Worm (Caenorhabditis elegans) whole organism, L4 larva: ENCODE measurements around the gene F21C10.10.
A peak's percentile ranks its signal among the peaks of the same experiment; 100 is the strongest.

ENCODE experiments used
- F10B5.3 ChIP-seq: sonication (generic microtip); optimal IDR thresholded peaks from 2 replicates; lab custom pipeline; 2016; ENCODE audit warnings: mild to moderate bottlenecking, missing genetic modification characterization, missing compliant biosample characterization
- F26F4.8 ChIP-seq: fragments of 200-800 bp; sonication (Bioruptor generic); conservative IDR thresholded peaks from 2 replicates; pipeline ENCODE4 v1.3.6; 2022; ENCODE audit warnings: missing genetic modification characterization, missing compliant biosample characterization
- F37D6.2 ChIP-seq: sonication (generic microtip); optimal IDR thresholded peaks from 2 replicates; lab custom pipeline; 2016; ENCODE audit warnings: mild to moderate bottlenecking, missing genetic modification characterization, missing compliant biosample characterization
- R02D3.7 ChIP-seq: fragments of 150-350 bp; sonication (generic microtip); optimal IDR thresholded peaks from 3 replicates; lab custom pipeline; 2014; ENCODE audit warnings: missing biosample characterization, missing genetic modification characterization
- T26A8.4 ChIP-seq: fragments of 200-800 bp; sonication (Bioruptor generic); IDR thresholded peaks from 2 replicates; pipeline ENCODE4 v1.3.6; 2022; ENCODE audit warnings: missing genetic modification characterization, missing compliant biosample characterization
- Y105C5A.15 ChIP-seq: fragments of 200-800 bp; sonication (Bioruptor generic); IDR thresholded peaks from 2 replicates; pipeline ENCODE4 v1.3.6; 2022; ENCODE audit warnings: missing genetic modification characterization, missing compliant biosample characterization
- Y5F2A.4 ChIP-seq: fragments of 200-800 bp; sonication (Bioruptor generic); optimal IDR thresholded peaks from 2 replicates; lab custom pipeline; 2018; ENCODE audit warnings: mild to moderate bottlenecking, missing genetic modification characterization, missing compliant biosample characterization
- Y75B8A.6 ChIP-seq: fragments of 200-800 bp; sonication (Bioruptor generic); IDR thresholded peaks from 2 replicates; pipeline ENCODE4 v1.3.6; 2022; ENCODE audit warnings: missing genetic modification reagents, missing genetic modification characterization, missing compliant biosample characterization
- arid-1 ChIP-seq: fragments of 200-800 bp; sonication (Bioruptor generic); conservative IDR thresholded peaks from 2 replicates; pipeline ENCODE4 v1.3.6; 2022; ENCODE audit warnings: missing genetic modification reagents, missing genetic modification characterization, missing compliant biosample characterization
- ceh-20 ChIP-seq: fragments of 200-800 bp; sonication (Bioruptor generic); IDR thresholded peaks from 2 replicates; pipeline ENCODE4 v1.3.6; 2022; ENCODE audit warnings: missing genetic modification reagents, missing genetic modification characterization, missing compliant biosample characterization
- ceh-28 ChIP-seq: fragments of 150-350 bp; optimal IDR thresholded peaks from 2 replicates; lab custom pipeline; 2014; ENCODE audit warnings: missing biosample characterization, missing genetic modification reagents, missing genetic modification characterization
- cey-2 ChIP-seq: sonication (generic microtip); optimal IDR thresholded peaks from 3 replicates; lab custom pipeline; 2017; ENCODE audit warnings: missing genetic modification characterization, mild to moderate bottlenecking, missing compliant biosample characterization, antibody characterized with exemption, borderline replicate concordance; ENCODE audit not compliant: insufficient read depth
- daf-16 ChIP-seq, 3 experiments: sonication (generic microtip); optimal IDR thresholded peaks; 2 replicates each; lab custom pipeline; 2016 to 2017; ENCODE audit warnings: missing genetic modification characterization in 3 of 3, missing genetic modification reagents in 3 of 3, mild to moderate bottlenecking in 2 of 3, missing compliant biosample characterization in 2 of 3, missing biosample characterization in 1 of 3, moderate library complexity in 1 of 3
- dmd-6 ChIP-seq: fragments of 200-800 bp; sonication (Bioruptor generic); IDR thresholded peaks from 2 replicates; pipeline ENCODE4 v1.3.6; 2022; ENCODE audit warnings: missing genetic modification reagents, missing genetic modification characterization, missing compliant biosample characterization
- duxl-1 ChIP-seq: sonication (generic microtip); optimal IDR thresholded peaks from 2 replicates; lab custom pipeline; 2016; ENCODE audit warnings: mild to moderate bottlenecking, missing genetic modification characterization, moderate library complexity, missing compliant biosample characterization; ENCODE audit not compliant: poor library complexity
- egl-43 ChIP-seq: fragments of 200-800 bp; sonication (Bioruptor generic); IDR thresholded peaks from 2 replicates; pipeline ENCODE4 v1.3.6; 2022; ENCODE audit warnings: missing genetic modification reagents, missing genetic modification characterization, missing compliant biosample characterization
- fos-1 ChIP-seq: fragments of 150-350 bp; optimal IDR thresholded peaks from 2 replicates; lab custom pipeline; 2014; ENCODE audit warnings: missing biosample characterization, missing genetic modification characterization
- hlh-11 ChIP-seq: fragments of 200-800 bp; sonication (Bioruptor generic); optimal IDR thresholded peaks from 2 replicates; lab custom pipeline; 2018; ENCODE audit warnings: mild to moderate bottlenecking, missing genetic modification characterization, missing compliant biosample characterization
- jun-1 ChIP-seq: fragments of 150-350 bp; optimal IDR thresholded peaks from 2 replicates; lab custom pipeline; 2014; ENCODE audit warnings: missing biosample characterization, missing genetic modification reagents, missing genetic modification characterization
- lin-1 ChIP-seq: fragments of 200-800 bp; sonication (Bioruptor generic); IDR thresholded peaks from 2 replicates; pipeline ENCODE4 v1.3.6; 2022; ENCODE audit warnings: missing genetic modification reagents, missing genetic modification characterization, missing compliant biosample characterization
- lin-29 ChIP-seq: fragments of 200-800 bp; sonication (Bioruptor generic); IDR thresholded peaks from 2 replicates; pipeline ENCODE4 v1.3.6; 2022; ENCODE audit warnings: missing genetic modification reagents, missing genetic modification characterization, missing compliant biosample characterization
- madf-9 ChIP-seq: fragments of 200-800 bp; sonication (Bioruptor generic); conservative IDR thresholded peaks from 2 replicates; pipeline ENCODE4 v1.3.6; 2022; ENCODE audit warnings: missing genetic modification reagents, missing genetic modification characterization, missing compliant biosample characterization
- mdt-29 ChIP-seq: fragments of 200-800 bp; sonication (Bioruptor generic); IDR thresholded peaks from 2 replicates; pipeline ENCODE4 v1.3.6; 2022; ENCODE audit warnings: missing genetic modification reagents, missing genetic modification characterization, missing compliant biosample characterization
- mep-1 ChIP-seq: fragments of 150-350 bp; sonication (generic microtip); optimal IDR thresholded peaks from 3 replicates; lab custom pipeline; 2014; ENCODE audit warnings: missing biosample characterization, missing genetic modification characterization
- nhr-10 ChIP-seq: fragments of 150-350 bp; optimal IDR thresholded peaks from 2 replicates; lab custom pipeline; 2014; ENCODE audit warnings: missing biosample characterization, missing genetic modification characterization
- nhr-111 ChIP-seq: fragments of 200-800 bp; sonication (Bioruptor generic); optimal IDR thresholded peaks from 2 replicates; lab custom pipeline; 2018; ENCODE audit warnings: mild to moderate bottlenecking, missing genetic modification characterization, missing compliant biosample characterization
- nhr-28 ChIP-seq: fragments of 150-350 bp; optimal IDR thresholded peaks from 2 replicates; lab custom pipeline; 2014; ENCODE audit warnings: missing biosample characterization, missing genetic modification characterization
- nhr-42 ChIP-seq: fragments of 200-800 bp; sonication (Bioruptor generic); IDR thresholded peaks from 2 replicates; pipeline ENCODE4 v1.3.6; 2022; ENCODE audit warnings: missing genetic modification characterization, missing compliant biosample characterization
- nhr-6 ChIP-seq: fragments of 150-350 bp; optimal IDR thresholded peaks from 2 replicates; lab custom pipeline; 2014; ENCODE audit warnings: missing biosample characterization, missing genetic modification characterization
- nhr-76 ChIP-seq: fragments of 150-350 bp; optimal IDR thresholded peaks from 2 replicates; lab custom pipeline; 2014; ENCODE audit warnings: missing biosample characterization, missing genetic modification characterization
- nhr-77 ChIP-seq: fragments of 150-350 bp; optimal IDR thresholded peaks from 2 replicates; lab custom pipeline; 2014; ENCODE audit warnings: missing biosample characterization, missing genetic modification characterization
- php-3 ChIP-seq: fragments of 200-800 bp; sonication (Bioruptor generic); IDR thresholded peaks from 2 replicates; pipeline ENCODE4 v1.3.6; 2022; ENCODE audit warnings: missing genetic modification reagents, missing genetic modification characterization, missing compliant biosample characterization
- rbr-2 ChIP-seq: sonication (generic microtip); optimal IDR thresholded peaks from 2 replicates; lab custom pipeline; 2016; ENCODE audit warnings: missing genotype, missing genetic modification characterization, missing compliant biosample characterization
- sdz-12 ChIP-seq: fragments of 200-800 bp; sonication (Bioruptor generic); optimal IDR thresholded peaks from 2 replicates; lab custom pipeline; 2018; ENCODE audit warnings: mild to moderate bottlenecking, missing genetic modification characterization, missing compliant biosample characterization
- set-16 ChIP-seq: fragments of 200-800 bp; sonication (Bioruptor generic); IDR thresholded peaks from 2 replicates; pipeline ENCODE4 v1.3.6; 2022; ENCODE audit warnings: missing genetic modification reagents, missing genetic modification characterization, missing compliant biosample characterization
- snpc-4 ChIP-seq: fragments of 150-350 bp; optimal IDR thresholded peaks from 2 replicates; lab custom pipeline; 2014; ENCODE audit warnings: missing biosample characterization, missing genetic modification characterization
- spr-1 ChIP-seq: sonication (generic microtip); optimal IDR thresholded peaks from 2 replicates; lab custom pipeline; 2016; ENCODE audit warnings: mild to moderate bottlenecking, missing genetic modification characterization, missing compliant biosample characterization
- spr-3 ChIP-seq: fragments of 200-800 bp; sonication (Bioruptor generic); optimal IDR thresholded peaks from 2 replicates; lab custom pipeline; 2018; ENCODE audit warnings: mild to moderate bottlenecking, missing genetic modification characterization, missing compliant biosample characterization
- tra-1 ChIP-seq: fragments of 200-800 bp; sonication (Bioruptor generic); IDR thresholded peaks from 2 replicates; pipeline ENCODE4 v1.3.6; 2022; ENCODE audit warnings: missing genetic modification reagents, missing genetic modification characterization, missing compliant biosample characterization
- unc-62 ChIP-seq, 3 experiments: fragments of 150-350 bp in 1 of 3; sonication (generic microtip); optimal IDR thresholded peaks in 2 of 3; peaks in 1 of 3; 1 replicate in 1 of 3; 2 replicates in 2 of 3; lab custom pipeline; 2014 to 2017; ENCODE audit warnings: missing biosample characterization in 3 of 3, missing genetic modification characterization in 3 of 3, missing genetic modification reagents in 3 of 3, missing genotype in 1 of 3
- vab-7 ChIP-seq: fragments of 200-800 bp; sonication (Bioruptor generic); IDR thresholded peaks from 2 replicates; pipeline ENCODE4 v1.3.6; 2022; ENCODE audit warnings: missing genetic modification reagents, missing genetic modification characterization, missing compliant biosample characterization
- zag-1 ChIP-seq: fragments of 150-350 bp; optimal IDR thresholded peaks from 2 replicates; lab custom pipeline; 2014; ENCODE audit warnings: missing biosample characterization, missing genetic modification characterization
- zfp-2 ChIP-seq: sonication (generic microtip); optimal IDR thresholded peaks from 2 replicates; lab custom pipeline; 2016; ENCODE audit warnings: mild to moderate bottlenecking, missing genetic modification characterization, missing compliant biosample characterization

F21C10.10 gene

DNA sequence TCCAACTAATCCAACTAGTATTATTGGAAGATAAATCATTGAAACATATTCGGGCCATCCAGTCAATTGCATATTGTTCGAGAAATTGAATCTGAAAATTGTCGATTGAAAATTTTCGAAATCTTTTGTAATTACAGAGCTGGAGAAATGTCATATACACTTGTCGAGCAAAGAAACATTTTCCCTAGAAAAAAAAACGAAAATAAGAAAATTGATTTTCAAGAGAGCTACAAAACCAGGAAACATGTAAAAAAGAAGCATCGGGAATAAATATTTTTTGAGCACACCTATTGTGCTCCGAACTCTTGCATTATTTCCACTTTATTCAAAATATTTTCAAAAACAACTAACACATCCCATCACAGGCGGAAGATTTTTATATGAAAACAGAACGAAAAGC, 5.0 kb downstream of the F21C10.10 start, which contains the start of gene frpr-6:
Gene frpr-6 (minus strand): TSS at position 101 of the 400 bp plus-strand sequence.
- TF ChIP-seq jun-1 (tag; lab: Kevin White, UChicago) (no peak), zag-1 (tag; lab: Kevin White, UChicago) (no peak), nhr-111 (GFP tag; lab: Kevin White, UChicago) (no peak), ceh-20 (GFP tag; lab: Robert Waterston, UW) (no peak), unc-62 (GFP tag; optimal IDR thresholded peaks at IDR 0.05 in 1 of 2; lab: Kevin White, UChicago) (no peak), unc-62 (tag; optimal IDR thresholded peaks at IDR 0.05; lab: Kevin White, UChicago) (no peak)
- TF ChIP-seq, all 104 proteins: peak for 0

DNA sequence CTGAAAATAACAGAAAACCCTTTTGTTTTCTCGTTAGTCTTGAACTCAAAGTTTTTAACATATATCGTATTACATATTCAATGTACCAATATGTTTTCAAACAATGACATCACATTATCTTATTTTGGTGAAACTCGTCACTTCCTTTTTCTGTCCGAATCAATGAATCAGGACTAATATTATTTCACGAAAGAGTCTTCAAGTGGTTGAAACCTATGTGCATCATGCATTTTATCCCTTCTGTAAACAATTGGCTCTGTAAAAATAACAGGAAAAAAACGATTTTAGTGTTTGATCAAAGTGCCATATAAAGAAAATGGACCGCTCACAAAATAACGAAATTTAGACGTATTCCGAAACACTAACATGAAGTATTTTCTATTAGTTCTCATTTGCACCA, 12.2 kb downstream of the F21C10.10 start, which contains the start of gene F21C10.18:
Gene F21C10.18 (plus strand): TSS at position 301 of the 400 bp plus-strand sequence.
- no peak for TF ChIP-seq F10B5.3 (tag; lab: Kevin White, UChicago)
- no peak for TF ChIP-seq spr-1 (tag; lab: Kevin White, UChicago)
- TF ChIP-seq lin-29 (GFP tag; lab: Robert Waterston, UW): no peak
- TF ChIP-seq arid-1 (GFP tag; lab: Robert Waterston, UW): no peak
- no peak for TF ChIP-seq R02D3.7
- no peak for TF ChIP-seq F37D6.2 (tag; lab: Kevin White, UChicago)
- no peak for TF ChIP-seq F26F4.8 (GFP tag; lab: Robert Waterston, UW)
- TF ChIP-seq T26A8.4 (GFP tag; lab: Robert Waterston, UW): no peak
- TF ChIP-seq fos-1 (tag; lab: Kevin White, UChicago): no peak
- TF ChIP-seq, all 104 proteins: peak for 0

DNA sequence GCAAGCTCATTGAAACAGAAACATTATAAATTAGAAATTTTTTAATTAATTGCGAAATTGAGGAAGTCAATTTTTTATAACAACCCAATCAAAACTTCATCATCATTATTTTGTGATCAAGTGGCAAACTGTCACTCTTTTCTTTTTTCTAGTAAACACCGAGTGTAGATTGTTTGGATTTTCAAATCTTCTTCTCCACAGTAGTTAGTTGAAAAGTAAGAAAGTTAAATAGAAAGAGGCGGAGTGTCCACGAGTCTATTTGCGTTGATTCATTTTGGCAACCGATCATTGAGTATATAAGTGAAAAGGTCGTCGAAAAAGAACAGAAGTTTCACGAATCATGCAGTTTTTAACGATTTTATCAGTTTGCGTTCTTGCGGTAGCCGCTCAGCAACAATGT, 13.2 kb downstream of the F21C10.10 start, which contains the start of gene pqn-31:
Gene pqn-31 (plus strand): TSS at position 301 of the 400 bp plus-strand sequence.
- TF ChIP-seq zfp-2 (no peak), daf-16 (GFP tag; optimal IDR thresholded peaks at IDR 0.05; lab: Kevin White, UChicago) (no peak), daf-16 (tag; optimal IDR thresholded peaks at IDR 0.05; lab: Kevin White, UChicago) (no peak), set-16 (no peak), duxl-1 (tag; lab: Kevin White, UChicago) (no peak), snpc-4 (tag; lab: Kevin White, UChicago) (no peak), lin-1 (GFP tag; lab: Robert Waterston, UW) (no peak), hlh-11 (tag; lab: Kevin White, UChicago) (no peak), mdt-29 (GFP tag; lab: Robert Waterston, UW) (no peak), unc-62 (GFP tag; optimal IDR thresholded peaks at IDR 0.05 in 1 of 2; lab: Kevin White, UChicago) (no peak), unc-62 (tag; optimal IDR thresholded peaks at IDR 0.05; lab: Kevin White, UChicago) (no peak), nhr-10 (no peak), spr-3 (GFP tag; lab: Kevin White, UChicago) (no peak), Y75B8A.6 (GFP tag; lab: Robert Waterston, UW) (no peak), php-3 (GFP tag; lab: Robert Waterston, UW) (no peak), nhr-77 (tag; lab: Kevin White, UChicago) (no peak)

DNA sequence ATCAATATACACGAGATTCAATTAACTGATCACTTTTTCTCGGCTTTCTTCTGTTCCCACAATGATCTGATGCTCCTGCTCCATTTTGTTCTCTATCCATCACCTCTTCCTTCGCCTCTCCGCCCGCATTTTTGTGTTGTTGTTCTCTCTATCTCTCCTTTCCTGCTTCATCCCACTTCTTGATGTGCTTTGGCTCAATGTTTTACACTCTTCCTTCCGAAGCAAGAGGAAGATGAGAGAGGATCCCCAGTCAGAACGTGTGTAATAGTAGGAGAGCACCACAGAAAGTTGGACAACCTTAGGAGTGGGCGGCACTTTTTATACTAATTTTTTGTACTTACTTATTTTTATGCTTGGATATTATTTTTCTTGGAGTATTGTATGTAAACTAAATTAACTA, 15.9 kb downstream of the F21C10.10 start:
- no peak for TF ChIP-seq mep-1
- TF ChIP-seq unc-62 (GFP tag; optimal IDR thresholded peaks at IDR 0.05 in 1 of 2; lab: Kevin White, UChicago): peak in 1 of 2 experiments; percentile 73
- no peak for TF ChIP-seq unc-62 (tag; optimal IDR thresholded peaks at IDR 0.05; lab: Kevin White, UChicago)

DNA sequence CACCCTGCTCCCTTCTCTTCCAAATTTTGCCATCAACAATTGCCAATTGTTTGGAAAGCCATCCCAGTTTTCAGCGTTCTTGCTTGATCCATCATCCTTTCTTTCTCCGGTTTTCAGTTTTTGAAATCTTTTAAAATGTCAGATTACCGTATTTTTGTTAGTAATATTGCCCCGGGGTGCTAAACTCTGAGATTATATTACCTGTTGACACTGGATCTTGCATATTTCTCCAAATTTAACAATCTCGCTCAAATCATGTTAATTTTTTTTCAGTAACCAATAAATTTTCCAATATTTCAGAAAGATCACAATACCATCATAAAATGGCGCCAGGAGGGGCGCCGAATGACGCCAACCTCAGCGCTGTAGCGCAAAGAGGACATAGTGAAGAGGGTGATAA, 16.4 kb downstream of the F21C10.10 start, which contains the start of gene F21C10.7:
Gene F21C10.7 (plus strand): TSS at position 301 of the 400 bp plus-strand sequence.
- no peak for TF ChIP-seq vab-7
- TF ChIP-seq cey-2 (tag; lab: Kevin White, UChicago): no peak
- TF ChIP-seq nhr-28 (tag; lab: Kevin White, UChicago): no peak
- TF ChIP-seq nhr-76 (tag; lab: Kevin White, UChicago): no peak
- no peak for TF ChIP-seq Y5F2A.4 (GFP tag; lab: Kevin White, UChicago)
- TF ChIP-seq unc-62 (GFP tag; optimal IDR thresholded peaks at IDR 0.05 in 1 of 2; lab: Kevin White, UChicago): no peak
- TF ChIP-seq unc-62 (tag; optimal IDR thresholded peaks at IDR 0.05; lab: Kevin White, UChicago): no peak
- no peak for TF ChIP-seq ceh-28 (tag; lab: Kevin White, UChicago)
- TF ChIP-seq egl-43 (GFP tag; lab: Robert Waterston, UW): no peak
- no peak for TF ChIP-seq sdz-12 (GFP tag; lab: Kevin White, UChicago)
- TF ChIP-seq madf-9: no peak
- TF ChIP-seq dmd-6 (GFP tag; lab: Robert Waterston, UW): no peak
- TF ChIP-seq nhr-6 (tag; lab: Kevin White, UChicago): no peak
- no peak for TF ChIP-seq rbr-2 (tag; lab: Kevin White, UChicago)
- TF ChIP-seq Y105C5A.15 (GFP tag; lab: Robert Waterston, UW): no peak
- TF ChIP-seq nhr-42 (GFP tag; lab: Robert Waterston, UW): no peak
- no peak for TF ChIP-seq tra-1 (GFP tag; lab: Robert Waterston, UW)
- no peak for TF ChIP-seq lin-1 (GFP tag; lab: Robert Waterston, UW)
